Fruit fly (Drosophila melanogaster) whole organism: ENCODE results near the gene Alh.

Source experiments
- CG8478 ChIP-seq: fragments of >200 bp; optimal IDR thresholded peaks from 2 replicates; lab custom pipeline; 2018; ENCODE audit warnings: inconsistent platforms
- pan ChIP-seq: fragments of >200 bp; optimal IDR thresholded peaks from 2 replicates; lab custom pipeline; 2017
- psq ChIP-seq: fragments of >200 bp; optimal IDR thresholded peaks from 2 replicates; lab custom pipeline; 2017
- usp ChIP-seq: fragments of >200 bp; optimal IDR thresholded peaks from 2 replicates; lab custom pipeline; 2017; ENCODE audit warnings: missing biosample characterization, missing genetic modification characterization, mixed read lengths

dm6 chr3R:7130827-7131226 is 6.8 kb upstream of the Alh start:
- TF ChIP-seq CG8478 (lab: Kevin White, UChicago) (no peak), usp (GFP tag; lab: Kevin White, UChicago) (no peak), pan (lab: Kevin White, UChicago) (no peak), psq (lab: Kevin White, UChicago) (no peak)
